Worm (Caenorhabditis elegans): Measurements from ENCODE around the gene srh-30.

DNA sequence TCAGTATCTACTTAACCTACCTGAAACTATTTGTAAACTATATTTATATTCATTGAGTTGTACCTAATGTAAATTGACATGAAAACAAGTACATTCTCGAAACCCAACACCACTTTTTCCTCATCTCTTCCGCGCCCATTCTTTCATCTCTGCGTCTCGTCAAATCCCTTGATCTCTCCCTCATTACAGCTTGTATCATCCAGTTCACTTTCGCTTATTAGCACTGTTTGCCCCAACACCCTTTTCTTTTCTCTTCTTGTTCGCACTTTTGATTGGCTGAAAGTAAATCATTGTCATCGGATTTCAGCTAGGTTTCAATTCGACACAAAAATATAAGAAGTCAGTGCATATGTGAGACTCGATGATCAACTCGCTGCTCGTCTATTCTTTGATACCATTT lies 26.8 kb downstream of the srh-30 start, which contains the start of gene T25F10.3:
- TF ChIP-seq unc-62 (GFP tag; optimal IDR thresholded peaks at IDR 0.05) (no peak), ces-1 (GFP tag; optimal IDR thresholded peaks at IDR 0.05) (no peak), elt-1 (tag; optimal IDR thresholded peaks at IDR 0.05; ENCODE audit: borderline replicate concordance, insufficient read depth) (no peak), unc-39 (tag; optimal IDR thresholded peaks at IDR 0.05) (no peak), mab-5 (tag; optimal IDR thresholded peaks at IDR 0.05) (no peak), ztf-11 (tag; optimal IDR thresholded peaks at IDR 0.05) (no peak), lin-13 (tag; optimal IDR thresholded peaks at IDR 0.05) (no peak), nhr-237 (tag; optimal IDR thresholded peaks at IDR 0.05) (no peak)

All from whole organism, mixed stage, embryonic.